Fruit fly (Drosophila melanogaster) whole organism, embryonic: ENCODE data around the gene CG14395.

ENCODE experiments used
- B-H1 ChIP-seq: fragments of 200-800 bp; sonication (Bioruptor generic); IDR thresholded peaks from 3 replicates; pipeline ENCODE4 v1.3.6; 2022; ENCODE audit warnings: missing biosample characterization, missing genetic modification characterization
- CG12219 ChIP-seq: fragments of 200-800 bp; sonication (Bioruptor generic); optimal IDR thresholded peaks from 3 replicates; lab custom pipeline; 2018; ENCODE audit warnings: missing biosample characterization, mild to moderate bottlenecking, missing genetic modification characterization
- CG12236 ChIP-seq: fragments of 200-800 bp; sonication (Bioruptor generic); optimal IDR thresholded peaks from 2 replicates; lab custom pipeline; 2016; ENCODE audit warnings: missing biosample characterization, missing genetic modification characterization
- CG13287 ChIP-seq: fragments of 200-800 bp; sonication (Bioruptor generic); IDR thresholded peaks from 2 replicates; pipeline ENCODE4 v1.3.6; 2022; ENCODE audit warnings: missing biosample characterization, missing genetic modification characterization; ENCODE audit not compliant: partially characterized antibody
- CG15514 ChIP-seq: fragments of 200-800 bp; sonication (Bioruptor generic); optimal IDR thresholded peaks from 3 replicates; lab custom pipeline; 2017; ENCODE audit warnings: missing biosample characterization, missing genetic modification characterization, mild to moderate bottlenecking, moderate library complexity, missing genetic modification reagents
- CG17328 ChIP-seq: fragments of 200-800 bp; sonication (Bioruptor generic); IDR thresholded peaks from 2 replicates; pipeline ENCODE4 v1.3.6; 2022; ENCODE audit warnings: missing biosample characterization, missing genetic modification characterization
- CG17829 ChIP-seq: fragments of 200-800 bp; optimal IDR thresholded peaks from 2 replicates; lab custom pipeline; 2019; ENCODE audit warnings: missing biosample characterization, mild to moderate bottlenecking, missing genetic modification characterization, moderate library complexity
- CG2712 ChIP-seq: fragments of 200-800 bp; optimal IDR thresholded peaks from 3 replicates; lab custom pipeline; 2019; ENCODE audit warnings: missing biosample characterization, mild to moderate bottlenecking, missing genetic modification characterization, moderate library complexity
- CG3065 ChIP-seq: fragments of 200-800 bp; sonication (Bioruptor generic); optimal IDR thresholded peaks from 2 replicates; lab custom pipeline; 2016; ENCODE audit warnings: missing biosample characterization, missing genetic modification characterization
- CG32532 ChIP-seq: fragments of 200-800 bp; sonication (Bioruptor generic); IDR thresholded peaks from 2 replicates; pipeline ENCODE4 v1.3.6; 2022; ENCODE audit warnings: missing biosample characterization, missing genetic modification characterization
- CG34224 ChIP-seq: fragments of 200-800 bp; sonication (Bioruptor generic); IDR thresholded peaks from 3 replicates; pipeline ENCODE4 v1.3.6; 2022; ENCODE audit warnings: missing biosample characterization, missing genetic modification characterization; ENCODE audit not compliant: partially characterized antibody
- CG34376 ChIP-seq: fragments of 200-800 bp; sonication (Bioruptor generic); optimal IDR thresholded peaks from 2 replicates; lab custom pipeline; 2018; ENCODE audit warnings: missing biosample characterization, mild to moderate bottlenecking, missing genetic modification characterization
- CG42726 ChIP-seq: fragments of 200-800 bp; sonication (Bioruptor generic); IDR thresholded peaks from 2 replicates; pipeline ENCODE4 v1.3.6; 2022; ENCODE audit warnings: missing biosample characterization, missing genetic modification characterization; ENCODE audit not compliant: partially characterized antibody
- CG4360 ChIP-seq: fragments of 200-800 bp; sonication (Bioruptor generic); IDR thresholded peaks from 2 replicates; pipeline ENCODE4 v1.3.6; 2022; ENCODE audit warnings: missing biosample characterization, missing genetic modification characterization
- CG4617 ChIP-seq: fragments of 200-800 bp; sonication (Bioruptor generic); optimal IDR thresholded peaks from 3 replicates; lab custom pipeline; 2016; ENCODE audit warnings: missing biosample characterization, missing genetic modification characterization, borderline replicate concordance
- CG5180 ChIP-seq: fragments of 200-800 bp; sonication (Bioruptor generic); optimal IDR thresholded peaks from 3 replicates; lab custom pipeline; 2017; ENCODE audit warnings: missing biosample characterization, missing genetic modification characterization, mild to moderate bottlenecking, moderate library complexity, missing genetic modification reagents
- CG6683 ChIP-seq: fragments of 200-800 bp; sonication (Bioruptor generic); optimal IDR thresholded peaks from 2 replicates; lab custom pipeline; 2017; ENCODE audit warnings: missing biosample characterization, mild to moderate bottlenecking, missing genetic modification characterization, missing genetic modification reagents
- CG8359 ChIP-seq: fragments of 200-800 bp; sonication (Bioruptor generic); optimal IDR thresholded peaks from 2 replicates; lab custom pipeline; 2017; ENCODE audit warnings: missing biosample characterization, mild to moderate bottlenecking, missing genetic modification characterization, borderline replicate concordance
- CG9727 ChIP-seq: fragments of 200-800 bp; sonication (Bioruptor generic); optimal IDR thresholded peaks from 3 replicates; lab custom pipeline; 2017; ENCODE audit warnings: missing biosample characterization, mild to moderate bottlenecking, missing genetic modification characterization
- CoRest ChIP-seq: fragments of 200-800 bp; sonication (Bioruptor generic); optimal IDR thresholded peaks from 3 replicates; lab custom pipeline; 2018; ENCODE audit warnings: missing biosample characterization, mild to moderate bottlenecking, missing genetic modification characterization, moderate library complexity
- Deaf1 ChIP-seq: fragments of 200-800 bp; optimal IDR thresholded peaks from 3 replicates; lab custom pipeline; 2019; ENCODE audit warnings: missing biosample characterization, mild to moderate bottlenecking, missing genetic modification characterization, moderate library complexity
- Dfd ChIP-seq, 2 experiments: fragments of >200 bp; optimal IDR thresholded peaks; 2 replicates each; lab custom pipeline; 2017; ENCODE audit warnings: missing biosample characterization in 2 of 2, missing genetic modification characterization in 2 of 2
- Dip2 ChIP-seq: fragments of 200-800 bp; sonication (Bioruptor generic); IDR thresholded peaks from 2 replicates; pipeline ENCODE4 v1.3.6; 2022; ENCODE audit warnings: missing biosample characterization, missing genetic modification characterization
- Dp ChIP-seq: fragments of 200-800 bp; sonication (Bioruptor generic); optimal IDR thresholded peaks from 2 replicates; lab custom pipeline; 2018; ENCODE audit warnings: missing biosample characterization, mild to moderate bottlenecking, missing genetic modification characterization, moderate library complexity
- Ets65A ChIP-seq: fragments of 200-800 bp; sonication (Bioruptor generic); peaks from one replicate; lab custom pipeline; 2016; ENCODE audit warnings: missing biosample characterization, missing genetic modification characterization
- HLH3B ChIP-seq: fragments of 200-800 bp; sonication (Bioruptor generic); IDR thresholded peaks from 2 replicates; pipeline ENCODE4 v1.3.6; 2022; ENCODE audit warnings: missing biosample characterization, missing genetic modification characterization
- HLHmδ ChIP-seq: fragments of 200-800 bp; sonication (Bioruptor generic); optimal IDR thresholded peaks from 2 replicates; lab custom pipeline; 2018; ENCODE audit warnings: missing biosample characterization, mild to moderate bottlenecking, missing genetic modification characterization, moderate library complexity
- Hand ChIP-seq: fragments of 200-800 bp; sonication (Bioruptor generic); optimal IDR thresholded peaks from 2 replicates; lab custom pipeline; 2017; ENCODE audit warnings: mild to moderate bottlenecking, missing biosample characterization, missing genetic modification reagents, missing genetic modification characterization
- Hr51 ChIP-seq, 2 experiments: fragments of 200-800 bp; sonication (Bioruptor generic); optimal IDR thresholded peaks; 2 replicates in 1 of 2; 3 replicates in 1 of 2; lab custom pipeline; 2016 to 2018; ENCODE audit warnings: missing biosample characterization in 2 of 2, missing genetic modification characterization in 2 of 2, mild to moderate bottlenecking in 1 of 2, moderate library complexity in 1 of 2
- Lim3 ChIP-seq: fragments of 200-800 bp; sonication (Bioruptor generic); IDR thresholded peaks from 2 replicates; pipeline ENCODE4 v1.3.6; 2022; ENCODE audit warnings: missing biosample characterization, missing genetic modification characterization
- Med ChIP-seq: fragments of 200-800 bp; sonication (Bioruptor generic); peaks from one replicate; lab custom pipeline; 2016; ENCODE audit warnings: missing biosample characterization, missing genetic modification characterization, mild to moderate bottlenecking, inconsistent platforms, moderate library complexity
- NfI ChIP-seq: fragments of 200-800 bp; sonication (Bioruptor generic); optimal IDR thresholded peaks from 3 replicates; lab custom pipeline; 2018; ENCODE audit warnings: missing biosample characterization, mild to moderate bottlenecking, missing genetic modification characterization, moderate library complexity
- Trl ChIP-seq, 3 experiments: fragments of >200 bp in 2 of 3; fragments of 200-800 bp in 1 of 3; sonication (Bioruptor generic) in 1 of 3; optimal IDR thresholded peaks; 2 replicates in 1 of 3; 3 replicates in 2 of 3; lab custom pipeline; 2016 to 2017; ENCODE audit warnings: missing biosample characterization in 1 of 3, missing genetic modification characterization in 1 of 3
- abd-A ChIP-seq: fragments of 200-800 bp; sonication (Bioruptor generic); optimal IDR thresholded peaks from 3 replicates; lab custom pipeline; 2019; ENCODE audit warnings: missing biosample characterization, mild to moderate bottlenecking, missing genetic modification characterization, moderate library complexity
- ac ChIP-seq: fragments of 200-800 bp; sonication (Bioruptor generic); optimal IDR thresholded peaks from 3 replicates; lab custom pipeline; 2017; ENCODE audit warnings: missing biosample characterization, mild to moderate bottlenecking, missing genetic modification characterization
- bab2 ChIP-seq: fragments of 200-800 bp; sonication (Bioruptor generic); optimal IDR thresholded peaks from 2 replicates; lab custom pipeline; 2016; ENCODE audit warnings: missing biosample characterization, missing genetic modification characterization
- bsh ChIP-seq, 2 experiments: fragments of 200-800 bp; sonication (Bioruptor generic); optimal IDR thresholded peaks; 2 replicates each; lab custom pipeline; 2017 to 2018; ENCODE audit warnings: mild to moderate bottlenecking in 2 of 2, missing biosample characterization in 2 of 2, missing genetic modification characterization in 2 of 2, moderate library complexity in 1 of 2
- cg ChIP-seq: fragments of 200-800 bp; sonication (Bioruptor generic); optimal IDR thresholded peaks from 3 replicates; lab custom pipeline; 2019; ENCODE audit warnings: missing biosample characterization, mild to moderate bottlenecking, missing genetic modification characterization, moderate library complexity
- da ChIP-seq: fragments of 200-800 bp; sonication (Bioruptor generic); optimal IDR thresholded peaks from 2 replicates; lab custom pipeline; 2016; ENCODE audit warnings: missing biosample characterization, missing genetic modification characterization
- dan ChIP-seq: fragments of 200-800 bp; sonication (Bioruptor generic); IDR thresholded peaks from 2 replicates; pipeline ENCODE4 v1.3.6; 2022; ENCODE audit warnings: missing biosample characterization, missing genetic modification characterization
- grn ChIP-seq: fragments of 200-800 bp; sonication (Bioruptor generic); optimal IDR thresholded peaks from 3 replicates; lab custom pipeline; 2017; ENCODE audit warnings: missing biosample characterization, missing genetic modification characterization
- gsb ChIP-seq: fragments of 200-800 bp; sonication (Bioruptor generic); IDR thresholded peaks from 2 replicates; pipeline ENCODE4 v1.3.6; 2022; ENCODE audit warnings: missing biosample characterization, missing genetic modification characterization
- hth ChIP-seq: fragments of >200 bp; optimal IDR thresholded peaks from 2 replicates; lab custom pipeline; 2017; ENCODE audit warnings: inconsistent platforms
- ken ChIP-seq: fragments of 200-800 bp; sonication (Bioruptor generic); IDR thresholded peaks from 3 replicates; pipeline ENCODE4 v1.3.6; 2022; ENCODE audit warnings: missing biosample characterization, missing genetic modification characterization
- kni ChIP-seq: fragments of 200-800 bp; sonication (Bioruptor generic); optimal IDR thresholded peaks from 3 replicates; lab custom pipeline; 2017; ENCODE audit warnings: mild to moderate bottlenecking, missing biosample characterization, missing genetic modification reagents, missing genetic modification characterization
- lilli ChIP-seq: fragments of 200-800 bp; sonication (Bioruptor generic); optimal IDR thresholded peaks from 3 replicates; lab custom pipeline; 2016; ENCODE audit warnings: missing biosample characterization, missing genetic modification characterization
- pum ChIP-seq: fragments of 200-800 bp; sonication (Bioruptor generic); optimal IDR thresholded peaks from 2 replicates; lab custom pipeline; 2016; ENCODE audit warnings: missing biosample characterization, missing genetic modification characterization
- scrt ChIP-seq: fragments of 200-800 bp; sonication (Bioruptor generic); optimal IDR thresholded peaks from 2 replicates; lab custom pipeline; 2018; ENCODE audit warnings: missing biosample characterization, mild to moderate bottlenecking, missing genetic modification characterization, moderate library complexity
- sd ChIP-seq: fragments of 200-800 bp; sonication (Bioruptor generic); optimal IDR thresholded peaks from 3 replicates; lab custom pipeline; 2018; ENCODE audit warnings: missing biosample characterization, mild to moderate bottlenecking, missing genetic modification characterization, moderate library complexity
- sens ChIP-seq: fragments of 200-800 bp; sonication (Bioruptor generic); peaks from one replicate; lab custom pipeline; 2016; ENCODE audit warnings: missing biosample characterization, missing genetic modification characterization
- sisA ChIP-seq: fragments of 200-800 bp; sonication (Bioruptor generic); IDR thresholded peaks from 2 replicates; pipeline ENCODE4 v1.3.6; 2022; ENCODE audit warnings: missing biosample characterization, missing genetic modification characterization

The CG14395 gene

DNA sequence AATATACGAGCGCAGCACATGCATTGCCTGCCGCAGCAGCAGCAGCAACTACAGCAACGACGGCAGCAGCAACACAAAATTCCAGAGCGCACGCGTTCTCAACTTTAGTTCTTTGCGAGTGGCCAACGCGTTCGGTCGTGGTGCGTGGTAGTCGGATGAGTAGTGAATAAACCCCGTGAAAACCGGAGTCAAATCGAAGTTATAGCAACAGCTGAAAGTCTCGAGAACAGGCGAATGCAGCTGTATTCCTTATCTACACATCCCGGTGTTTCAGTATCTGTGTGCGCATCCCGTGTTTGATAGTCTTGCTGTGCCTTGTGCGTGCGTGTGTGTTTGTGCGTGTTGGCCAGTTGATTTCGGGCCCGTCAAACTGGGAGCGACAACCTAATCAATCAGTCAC lies 14.7 kb upstream of the CG14395 start, which contains the start of gene Dtg (continued):
- TF ChIP-seq scrt: no peak
- no peak for TF ChIP-seq CG3065 (GFP tag; lab: Kevin White, UChicago)
- no peak for TF ChIP-seq CG17328 (GFP tag; lab: Robert Waterston, UW)
- TF ChIP-seq Lim3 (GFP tag; lab: Robert Waterston, UW): no peak
- TF ChIP-seq HLHmδ: peak; percentile 82
- peak; percentile 7 for TF ChIP-seq CG2712 (tag; lab: Kevin White, UChicago)
- no peak for TF ChIP-seq CG12219 (GFP tag; lab: Kevin White, UChicago)
- no peak for TF ChIP-seq pum
- TF ChIP-seq CG17829 (tag; lab: Kevin White, UChicago): peak; percentile 42
- TF ChIP-seq hth: peak; percentile 7
- peak; percentile 30 for TF ChIP-seq Deaf1 (tag; lab: Kevin White, UChicago)
- TF ChIP-seq bab2: no peak
- TF ChIP-seq Dfd (GFP tag; optimal IDR thresholded peaks at IDR 0.05; lab: Kevin White, UChicago): no peak
- no peak for TF ChIP-seq CG13287 (GFP tag; lab: Robert Waterston, UW)
- TF ChIP-seq gsb: no peak
- no peak for TF ChIP-seq NfI (GFP tag; lab: Kevin White, UChicago)
- TF ChIP-seq CoRest (tag; lab: Kevin White, UChicago): no peak
- TF ChIP-seq Trl (optimal IDR thresholded peaks at IDR 0.05; lab: Kevin White, UChicago): peak in 1 of 2 experiments; percentile 2
- TF ChIP-seq Trl (GFP tag; optimal IDR thresholded peaks at IDR 0.05; lab: Kevin White, UChicago): no peak
- no peak for TF ChIP-seq Dip2 (GFP tag; lab: Robert Waterston, UW)
- no peak for TF ChIP-seq ken (GFP tag; lab: Robert Waterston, UW)
- peak; percentile 68 for TF ChIP-seq cg
- TF ChIP-seq Hr51 (GFP tag; optimal IDR thresholded peaks at IDR 0.05; lab: Kevin White, UChicago): no peak
- peak; percentile 19 for TF ChIP-seq da (GFP tag; lab: Kevin White, UChicago)
- peak; percentile 77 for TF ChIP-seq Med
- peak; percentile 0 for TF ChIP-seq CG9727 (GFP tag; lab: Kevin White, UChicago)
- no peak for TF ChIP-seq grn (GFP tag; lab: Kevin White, UChicago)
- TF ChIP-seq bsh (GFP tag; optimal IDR thresholded peaks at IDR 0.05; lab: Kevin White, UChicago): no peak
- peak; percentile 52 for TF ChIP-seq sd
- TF ChIP-seq CG42726 (GFP tag; lab: Robert Waterston, UW): no peak
- TF ChIP-seq B-H1 (GFP tag; lab: Robert Waterston, UW): no peak
- no peak for TF ChIP-seq Ets65A (GFP tag; lab: Kevin White, UChicago)
- no peak for TF ChIP-seq CG4617 (GFP tag; lab: Kevin White, UChicago)
- no peak; the same call in 1 of the 2 replicates for TF ChIP-seq CG4360 (GFP tag; lab: Robert Waterston, UW)
- no peak for TF ChIP-seq sisA
- no peak for TF ChIP-seq CG34376 (GFP tag; lab: Kevin White, UChicago)
- TF ChIP-seq CG6683: no peak
- TF ChIP-seq ac (GFP tag; lab: Kevin White, UChicago): peak; percentile 97
- peak; percentile 34 for TF ChIP-seq CG5180 (GFP tag; lab: Kevin White, UChicago)
- no peak for TF ChIP-seq lilli (GFP tag; lab: Kevin White, UChicago)
- TF ChIP-seq dan: no peak
- TF ChIP-seq Dp (GFP tag; lab: Kevin White, UChicago): no peak
- no peak for TF ChIP-seq CG15514 (GFP tag; lab: Kevin White, UChicago)
- TF ChIP-seq abd-A (tag; lab: Kevin White, UChicago): no peak
- TF ChIP-seq HLH3B (GFP tag; lab: Robert Waterston, UW): no peak
- TF ChIP-seq CG34224: no peak
- no peak for TF ChIP-seq CG12236 (GFP tag; lab: Kevin White, UChicago)
- no peak for TF ChIP-seq Hand (GFP tag; lab: Kevin White, UChicago)
- TF ChIP-seq CG32532: no peak
- TF ChIP-seq kni (GFP tag; lab: Kevin White, UChicago): peak; percentile 80
- peak; percentile 74 for TF ChIP-seq sens (GFP tag; lab: Kevin White, UChicago)
- no peak for TF ChIP-seq CG8359 (GFP tag; lab: Kevin White, UChicago)
